Worm (Caenorhabditis elegans) whole organism, early embryonic: ENCODE results near the gene rgs-10.

Source experiments
- F13C5.2 ChIP-seq: sonication (generic microtip); optimal IDR thresholded peaks from 2 replicates; lab custom pipeline; 2017; ENCODE audit warnings: mild to moderate bottlenecking, missing genetic modification characterization, inconsistent platforms, missing compliant biosample characterization
- aly-1 ChIP-seq: sonication (generic microtip); optimal IDR thresholded peaks from 2 replicates; lab custom pipeline; 2016; ENCODE audit warnings: missing genetic modification characterization, missing compliant biosample characterization
- ama-1 ChIP-seq: fragments of 150-350 bp; optimal IDR thresholded peaks from 2 replicates; lab custom pipeline; 2014
- ceh-36 ChIP-seq: sonication (generic microtip); optimal IDR thresholded peaks from 2 replicates; lab custom pipeline; 2016; ENCODE audit warnings: missing genetic modification characterization, inconsistent platforms, missing compliant biosample characterization
- flt-1 ChIP-seq: fragments of 200-800 bp; sonication (Bioruptor generic); IDR thresholded peaks from 2 replicates; pipeline ENCODE4 v1.3.6; 2022; ENCODE audit warnings: missing genetic modification characterization, missing compliant biosample characterization
- hmbx-1 ChIP-seq: sonication (generic microtip); optimal IDR thresholded peaks from 2 replicates; lab custom pipeline; 2016; ENCODE audit warnings: mild to moderate bottlenecking, missing genetic modification characterization, missing compliant biosample characterization
- hmg-4 ChIP-seq: fragments of 200-800 bp; sonication (Bioruptor generic); optimal IDR thresholded peaks from 2 replicates; lab custom pipeline; 2018; ENCODE audit warnings: mild to moderate bottlenecking, missing genetic modification characterization, missing compliant biosample characterization
- hnd-1 ChIP-seq: sonication (generic microtip); optimal IDR thresholded peaks from 2 replicates; lab custom pipeline; 2016; ENCODE audit warnings: missing genetic modification characterization, missing compliant biosample characterization
- pes-1 ChIP-seq: fragments of 200-800 bp; sonication (Bioruptor generic); IDR thresholded peaks from 2 replicates; pipeline ENCODE4 v1.3.6; 2022; ENCODE audit warnings: missing genetic modification reagents, missing genetic modification characterization, missing compliant biosample characterization
- scrt-1 ChIP-seq: fragments of 200-800 bp; sonication (Bioruptor generic); IDR thresholded peaks from 2 replicates; pipeline ENCODE4 v1.3.6; 2022; ENCODE audit warnings: missing genetic modification characterization, missing compliant biosample characterization
- tbx-11 ChIP-seq: fragments of 200-800 bp; sonication (Bioruptor generic); IDR thresholded peaks from 2 replicates; pipeline ENCODE4 v1.3.6; 2022; ENCODE audit warnings: missing genetic modification characterization, missing compliant biosample characterization

ce11 chrX:14947355-14947668 is 15.2 kb upstream of the rgs-10 start:
- TF ChIP-seq F13C5.2 (tag; lab: Kevin White, UChicago) (no peak), ama-1 (lab: Kevin White, UChicago) (no peak), scrt-1 (GFP tag; lab: Robert Waterston, UW) (no peak), tbx-11 (GFP tag; lab: Robert Waterston, UW) (no peak), pes-1 (no peak), aly-1 (tag; lab: Kevin White, UChicago) (no peak), flt-1 (GFP tag; lab: Robert Waterston, UW) (no peak), hnd-1 (no peak), ceh-36 (no peak), hmbx-1 (tag; lab: Kevin White, UChicago) (no peak), hmg-4 (GFP tag; lab: Kevin White, UChicago) (no peak)
